Worm (Caenorhabditis elegans) whole organism, mixed stage, embryonic: ENCODE measurements around the gene fbxb-11.

Experiments used
- M03D4.4 ChIP-seq: sonication (generic microtip); optimal IDR thresholded peaks from 2 replicates; lab custom pipeline; 2017; ENCODE audit warnings: mild to moderate bottlenecking, missing genetic modification characterization, missing compliant biosample characterization
- bed-3 ChIP-seq: fragments of 200-800 bp; sonication (Bioruptor generic); optimal IDR thresholded peaks from 3 replicates; lab custom pipeline; 2018; ENCODE audit warnings: mild to moderate bottlenecking, missing genetic modification characterization, moderate library complexity, missing compliant biosample characterization
- blmp-1 ChIP-seq: fragments of 150-350 bp; optimal IDR thresholded peaks from 2 replicates; lab custom pipeline; 2014; ENCODE audit warnings: missing biosample characterization, missing genetic modification characterization
- ceh-39 ChIP-seq: fragments of 150-350 bp; optimal IDR thresholded peaks from 2 replicates; lab custom pipeline; 2014; ENCODE audit warnings: missing biosample characterization, missing genetic modification characterization
- ceh-43 ChIP-seq: fragments of 200-800 bp; sonication (Bioruptor generic); optimal IDR thresholded peaks from 2 replicates; lab custom pipeline; 2018; ENCODE audit warnings: mild to moderate bottlenecking, missing genetic modification characterization, moderate library complexity, missing compliant biosample characterization
- ceh-83 ChIP-seq: fragments of 200-800 bp; sonication (Bioruptor generic); optimal IDR thresholded peaks from 2 replicates; lab custom pipeline; 2018; ENCODE audit warnings: mild to moderate bottlenecking, missing genetic modification characterization, missing compliant biosample characterization
- cnd-1 ChIP-seq: fragments of 200-800 bp; sonication (Bioruptor generic); optimal IDR thresholded peaks from 2 replicates; lab custom pipeline; 2018; ENCODE audit warnings: mild to moderate bottlenecking, missing genetic modification characterization, missing compliant biosample characterization
- drap-1 ChIP-seq: fragments of 200-800 bp; sonication (Bioruptor generic); optimal IDR thresholded peaks from 3 replicates; lab custom pipeline; 2018; ENCODE audit warnings: mild to moderate bottlenecking, missing genetic modification characterization, missing compliant biosample characterization
- elt-3 ChIP-seq: fragments of 150-350 bp; optimal IDR thresholded peaks from 2 replicates; lab custom pipeline; 2014; ENCODE audit warnings: missing biosample characterization, missing genetic modification characterization
- flh-1 ChIP-seq: fragments of 200-800 bp; sonication (Bioruptor generic); optimal IDR thresholded peaks from 2 replicates; lab custom pipeline; 2018; ENCODE audit warnings: mild to moderate bottlenecking, missing genetic modification characterization, moderate library complexity, missing compliant biosample characterization
- hlh-1 ChIP-seq: fragments of 150-350 bp; optimal IDR thresholded peaks from 2 replicates; lab custom pipeline; 2014; ENCODE audit warnings: missing biosample characterization, missing genetic modification reagents, missing genetic modification characterization
- lin-13 ChIP-seq: fragments of 150-350 bp; optimal IDR thresholded peaks from 2 replicates; lab custom pipeline; 2014; ENCODE audit warnings: missing biosample characterization, missing genetic modification characterization
- lin-32 ChIP-seq: fragments of 200-800 bp; sonication (Bioruptor generic); optimal IDR thresholded peaks from 2 replicates; lab custom pipeline; 2018; ENCODE audit warnings: mild to moderate bottlenecking, missing genetic modification characterization, missing compliant biosample characterization
- lsy-2 ChIP-seq: fragments of 150-350 bp; optimal IDR thresholded peaks from 2 replicates; lab custom pipeline; 2014; ENCODE audit warnings: missing biosample characterization, missing genetic modification characterization
- mab-5 ChIP-seq: fragments of 150-350 bp; optimal IDR thresholded peaks from 2 replicates; lab custom pipeline; 2014; ENCODE audit warnings: missing biosample characterization, missing genetic modification characterization
- mep-1 ChIP-seq: fragments of 150-350 bp; optimal IDR thresholded peaks from 2 replicates; lab custom pipeline; 2017; ENCODE audit warnings: missing biosample characterization, missing genetic modification reagents, missing genetic modification characterization, inconsistent platforms
- nhr-12 ChIP-seq: fragments of 150-350 bp; optimal IDR thresholded peaks from 2 replicates; lab custom pipeline; 2014; ENCODE audit warnings: missing biosample characterization, missing genetic modification characterization
- nhr-2 ChIP-seq: fragments of 150-350 bp; optimal IDR thresholded peaks from 2 replicates; lab custom pipeline; 2014; ENCODE audit warnings: missing biosample characterization, missing genetic modification characterization
- nhr-237 ChIP-seq: fragments of 150-350 bp; optimal IDR thresholded peaks from 2 replicates; lab custom pipeline; 2014; ENCODE audit warnings: missing biosample characterization, missing genetic modification characterization
- nhr-28 ChIP-seq: fragments of 150-350 bp; optimal IDR thresholded peaks from 2 replicates; lab custom pipeline; 2014; ENCODE audit warnings: missing biosample characterization, missing genetic modification characterization
- nhr-76 ChIP-seq: sonication (generic microtip); optimal IDR thresholded peaks from 2 replicates; lab custom pipeline; 2017; ENCODE audit warnings: missing biosample characterization, missing genetic modification characterization
- pha-4 ChIP-seq: fragments of 150-350 bp; optimal IDR thresholded peaks from 2 replicates; lab custom pipeline; 2018; ENCODE audit warnings: missing biosample characterization, missing genetic modification reagents, missing genetic modification characterization
- sem-2 ChIP-seq: fragments of 200-800 bp; sonication (Bioruptor generic); optimal IDR thresholded peaks from 2 replicates; lab custom pipeline; 2018; ENCODE audit warnings: mild to moderate bottlenecking, missing genetic modification characterization, missing compliant biosample characterization
- snpc-4 ChIP-seq: fragments of 150-350 bp; optimal IDR thresholded peaks from 2 replicates; lab custom pipeline; 2014; ENCODE audit warnings: missing biosample characterization, missing genetic modification characterization
- sptf-1 ChIP-seq: sonication (generic microtip); optimal IDR thresholded peaks from 2 replicates; lab custom pipeline; 2017; ENCODE audit warnings: mild to moderate bottlenecking, missing genetic modification characterization, moderate library complexity, missing compliant biosample characterization
- tbx-8 ChIP-seq: fragments of 200-800 bp; sonication (Bioruptor generic); optimal IDR thresholded peaks from 2 replicates; lab custom pipeline; 2018; ENCODE audit warnings: mild to moderate bottlenecking, missing genetic modification characterization, moderate library complexity, missing compliant biosample characterization
- unc-120 ChIP-seq: sonication (generic microtip); optimal IDR thresholded peaks from 2 replicates; lab custom pipeline; 2017; ENCODE audit warnings: missing genetic modification characterization, missing compliant biosample characterization; ENCODE audit not compliant: poor library complexity, severe bottlenecking
- unc-39 ChIP-seq: fragments of 150-350 bp; optimal IDR thresholded peaks from 2 replicates; lab custom pipeline; 2014; ENCODE audit warnings: missing biosample characterization, missing genetic modification characterization
- unc-62 ChIP-seq: fragments of 150-350 bp; optimal IDR thresholded peaks from 2 replicates; lab custom pipeline; 2014; ENCODE audit warnings: missing biosample characterization, missing genetic modification reagents, missing genetic modification characterization
- zip-8 ChIP-seq: fragments of 150-350 bp; optimal IDR thresholded peaks from 2 replicates; lab custom pipeline; 2014; ENCODE audit warnings: missing biosample characterization, missing genetic modification characterization
- ztf-11 ChIP-seq: fragments of 150-350 bp; optimal IDR thresholded peaks from 2 replicates; lab custom pipeline; 2014; ENCODE audit warnings: missing biosample characterization, missing genetic modification characterization

fbxb-11 gene

DNA sequence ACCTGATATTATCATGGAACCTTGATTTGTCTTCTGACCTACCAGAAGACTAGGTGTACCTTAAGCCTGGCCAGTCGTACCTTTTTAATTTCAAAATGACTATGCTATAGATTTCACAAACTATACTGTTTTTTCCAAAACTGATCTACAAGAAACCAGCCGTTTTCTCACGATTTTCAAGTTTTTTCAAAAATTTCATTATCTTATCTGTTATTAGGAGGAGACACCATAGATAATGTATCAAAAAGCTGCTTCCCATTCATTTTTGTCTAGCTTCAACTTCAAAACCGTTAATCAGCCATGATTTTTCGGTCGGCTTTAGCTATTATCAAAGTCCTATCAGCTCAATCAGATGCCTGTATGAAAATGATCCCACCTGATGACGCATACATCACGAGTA lies 18.1 kb downstream of the fbxb-11 start, which contains the start of gene F36H5.12:
Gene F36H5.12 (plus strand): TSS at position 301 of the 400 bp plus-strand sequence.
- no peak for TF ChIP-seq mab-5 (tag; lab: Kevin White, UChicago)
- TF ChIP-seq pha-4 = no peak
- no peak for TF ChIP-seq nhr-76
- no peak for TF ChIP-seq unc-62 (GFP tag; lab: Kevin White, UChicago)

DNA sequence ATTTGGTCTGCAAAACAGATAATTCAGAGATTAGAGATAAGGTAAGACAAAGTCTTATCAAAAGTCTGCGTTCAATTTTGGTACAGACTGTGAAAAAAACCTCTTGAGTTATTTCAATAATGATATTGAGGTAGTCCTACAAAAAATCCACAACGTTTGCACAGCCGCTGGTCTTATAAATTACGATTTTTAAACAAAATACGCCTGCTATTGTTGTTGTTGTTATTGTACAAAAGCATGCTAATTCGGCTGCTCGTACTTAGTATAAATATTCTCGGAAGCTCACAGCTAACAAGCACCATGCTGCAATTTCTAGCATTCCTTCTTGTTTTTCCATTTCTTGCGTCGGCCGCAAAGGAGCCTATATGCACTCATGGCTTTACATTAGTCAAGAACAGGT lies 19.8 kb downstream of the fbxb-11 start, which contains the start of gene clec-19:
Gene clec-19 (plus strand): TSS at position 301 of the 400 bp plus-strand sequence.
- TF ChIP-seq M03D4.4 = no peak
- TF ChIP-seq ceh-83 (GFP tag; lab: Kevin White, UChicago) = no peak
- TF ChIP-seq bed-3 (GFP tag; lab: Kevin White, UChicago) = no peak
- no peak for TF ChIP-seq zip-8
- TF ChIP-seq ceh-43 (GFP tag; lab: Kevin White, UChicago) = no peak
- TF ChIP-seq mep-1 (tag; lab: Kevin White, UChicago) = no peak
- TF ChIP-seq unc-120 (tag; lab: Kevin White, UChicago) = no peak
- TF ChIP-seq nhr-28 (tag; lab: Kevin White, UChicago) = no peak
- no peak for TF ChIP-seq ceh-39
- no peak for TF ChIP-seq unc-62 (GFP tag; lab: Kevin White, UChicago)
- no peak for TF ChIP-seq ztf-11
- no peak for TF ChIP-seq drap-1 (GFP tag; lab: Kevin White, UChicago)
- TF ChIP-seq elt-3 (tag; lab: Kevin White, UChicago) = no peak
- no peak for TF ChIP-seq lsy-2 (tag; lab: Kevin White, UChicago)

ce11 chrII:1750413-1750812 lies 26.0 kb downstream of the fbxb-11 start, which contains the start of the genes F36H5.13 and F36H5.8:
F36H5.13 (minus strand) TSS chrII:1750513.
F36H5.8 (minus strand) TSS chrII:1750686.
- TF ChIP-seq flh-1 (GFP tag; lab: Kevin White, UChicago) (no peak), lin-32 (no peak), hlh-1 (no peak), drap-1 (GFP tag; lab: Kevin White, UChicago) (no peak), mep-1 (tag; lab: Kevin White, UChicago) (no peak), nhr-2 (tag; lab: Kevin White, UChicago) (no peak), unc-62 (GFP tag; lab: Kevin White, UChicago) (no peak), sem-2 (no peak), nhr-237 (tag; lab: Kevin White, UChicago) (no peak), unc-120 (tag; lab: Kevin White, UChicago) (no peak), ztf-11 (no peak), lin-13 (tag; lab: Kevin White, UChicago) (no peak), elt-3 (tag; lab: Kevin White, UChicago) (no peak), tbx-8 (no peak), bed-3 (GFP tag; lab: Kevin White, UChicago) (no peak), unc-39 (tag; lab: Kevin White, UChicago) (no peak), ceh-43 (GFP tag; lab: Kevin White, UChicago) (no peak), cnd-1 (tag; lab: Kevin White, UChicago) (no peak), pha-4 (no peak), blmp-1 (no peak)
- TF ChIP-seq, all 35 proteins: peak for 0

- no peak for TF ChIP-seq snpc-4 (tag; lab: Kevin White, UChicago)
- TF ChIP-seq mab-5 (tag; lab: Kevin White, UChicago) = no peak
- no peak for TF ChIP-seq nhr-12 (tag; lab: Kevin White, UChicago)
- no peak for TF ChIP-seq sptf-1 (tag; lab: Kevin White, UChicago)
- TF ChIP-seq nhr-2 (tag; lab: Kevin White, UChicago) = no peak
- TF ChIP-seq blmp-1 = no peak
- TF ChIP-seq hlh-1 = no peak
- TF ChIP-seq unc-39 (tag; lab: Kevin White, UChicago) = no peak
- no peak for TF ChIP-seq drap-1 (GFP tag; lab: Kevin White, UChicago)
- TF ChIP-seq ceh-39 = no peak
- no peak for TF ChIP-seq ceh-43 (GFP tag; lab: Kevin White, UChicago)
- TF ChIP-seq ztf-11 = no peak
- no peak for TF ChIP-seq mep-1 (tag; lab: Kevin White, UChicago)
- no peak for TF ChIP-seq cnd-1 (tag; lab: Kevin White, UChicago)
- TF ChIP-seq unc-62 (GFP tag; lab: Kevin White, UChicago) = no peak
- no peak for TF ChIP-seq M03D4.4
- TF ChIP-seq elt-3 (tag; lab: Kevin White, UChicago) = no peak
Observed at ce11 chrII:1752990-1753389, 28.6 kb downstream of the fbxb-11 start, which contains the start of gene F36H5.9. F36H5.9 (minus strand) TSS chrII:1753090.

- TF ChIP-seq unc-62 (GFP tag; lab: Kevin White, UChicago) (no peak), ceh-43 (GFP tag; lab: Kevin White, UChicago) (no peak), ztf-11 (no peak), nhr-2 (tag; lab: Kevin White, UChicago) (no peak), nhr-76 (no peak), snpc-4 (tag; lab: Kevin White, UChicago) (no peak), lin-13 (tag; lab: Kevin White, UChicago) (no peak), hlh-1 (no peak), nhr-237 (tag; lab: Kevin White, UChicago) (no peak), drap-1 (GFP tag; lab: Kevin White, UChicago) (no peak), mab-5 (tag; lab: Kevin White, UChicago) (no peak), ceh-83 (GFP tag; lab: Kevin White, UChicago) (no peak), bed-3 (GFP tag; lab: Kevin White, UChicago) (no peak), M03D4.4 (no peak)
Observed at ce11 chrII:1756072-1756471, 31.7 kb downstream of the fbxb-11 start, which contains the start of gene F36H5.17. F36H5.17 (minus strand) TSS chrII:1756172.
